Fruit fly (Drosophila melanogaster) whole organism, embryonic: Measurements from ENCODE around the gene CG10581.
A peak's percentile ranks its signal among the peaks of the same experiment; 100 is the strongest.

ENCODE experiments used
- ATbp ChIP-seq: fragments of 200-800 bp; sonication (Bioruptor generic); optimal IDR thresholded peaks from 2 replicates; lab custom pipeline; 2017; ENCODE audit warnings: missing biosample characterization, mild to moderate bottlenecking, missing genetic modification characterization, missing genetic modification reagents
- Abd-B ChIP-seq: fragments of 200-800 bp; sonication (Bioruptor generic); optimal IDR thresholded peaks from 2 replicates; lab custom pipeline; 2018; ENCODE audit warnings: missing biosample characterization, mild to moderate bottlenecking, missing genetic modification characterization, moderate library complexity
- Asciz ChIP-seq: fragments of 200-800 bp; sonication (Bioruptor generic); optimal IDR thresholded peaks from 2 replicates; lab custom pipeline; 2017; ENCODE audit warnings: missing biosample characterization, mild to moderate bottlenecking, missing genetic modification characterization, missing genetic modification reagents
- Awh ChIP-seq: fragments of 200-800 bp; sonication (Bioruptor generic); IDR thresholded peaks from 2 replicates; pipeline ENCODE4, ENCODE4 v1.3.6; 2022; ENCODE audit warnings: missing biosample characterization, missing genetic modification characterization
- BEAF-32 ChIP-seq: fragments of 200-800 bp; sonication (Bioruptor generic); optimal IDR thresholded peaks from 3 replicates; lab custom pipeline; 2017; ENCODE audit warnings: missing biosample characterization, missing genetic modification characterization, mild to moderate bottlenecking, moderate library complexity, missing genetic modification reagents
- CG10366 ChIP-seq: fragments of 200-800 bp; sonication (Bioruptor generic); IDR thresholded peaks from 2 replicates; pipeline ENCODE4 v1.3.6; 2022; ENCODE audit warnings: missing biosample characterization, missing genetic modification characterization
- CG10654 ChIP-seq: fragments of 200-800 bp; sonication (Bioruptor generic); optimal IDR thresholded peaks from 2 replicates; lab custom pipeline; 2016; ENCODE audit warnings: missing biosample characterization, missing genetic modification characterization
- CG11398 ChIP-seq: fragments of 200-800 bp; sonication (Bioruptor generic); optimal IDR thresholded peaks from 2 replicates; lab custom pipeline; 2016; ENCODE audit warnings: missing biosample characterization, missing genetic modification characterization
- CG2129 ChIP-seq: fragments of 200-800 bp; sonication (Bioruptor generic); IDR thresholded peaks from 2 replicates; pipeline ENCODE4 v1.3.6; 2022; ENCODE audit warnings: missing biosample characterization, missing genetic modification characterization; ENCODE audit not compliant: partially characterized antibody
- CG30020 ChIP-seq: fragments of 200-800 bp; optimal IDR thresholded peaks from 2 replicates; lab custom pipeline; 2019; ENCODE audit warnings: missing biosample characterization, mild to moderate bottlenecking, missing genetic modification characterization, moderate library complexity
- CG3838 ChIP-seq: fragments of 200-800 bp; sonication (Bioruptor generic); optimal IDR thresholded peaks from 3 replicates; lab custom pipeline; 2016; ENCODE audit warnings: missing biosample characterization, missing genetic modification characterization
- CG4282 ChIP-seq: fragments of 200-800 bp; sonication (Bioruptor generic); optimal IDR thresholded peaks from 2 replicates; lab custom pipeline; 2016; ENCODE audit warnings: missing biosample characterization, missing genetic modification characterization
- CG5245 ChIP-seq: fragments of 200-800 bp; sonication (Bioruptor generic); optimal IDR thresholded peaks from 3 replicates; lab custom pipeline; 2016; ENCODE audit warnings: missing biosample characterization, missing genetic modification characterization
- CG6689 ChIP-seq: fragments of 200-800 bp; sonication (Bioruptor generic); IDR thresholded peaks from 2 replicates; pipeline ENCODE4 v1.3.6; 2022; ENCODE audit warnings: missing biosample characterization, missing genetic modification characterization
- CG7271 ChIP-seq: fragments of 200-800 bp; sonication (Bioruptor generic); optimal IDR thresholded peaks from 2 replicates; lab custom pipeline; 2018; ENCODE audit warnings: missing biosample characterization, mild to moderate bottlenecking, missing genetic modification characterization, moderate library complexity
- CG8388 ChIP-seq: fragments of 200-800 bp; sonication (Bioruptor generic); optimal IDR thresholded peaks from 2 replicates; lab custom pipeline; 2019; ENCODE audit warnings: missing biosample characterization, mild to moderate bottlenecking, missing genetic modification characterization, moderate library complexity
- CG9437 ChIP-seq: fragments of 200-800 bp; sonication (Bioruptor generic); optimal IDR thresholded peaks from 2 replicates; lab custom pipeline; 2018; ENCODE audit warnings: missing biosample characterization, mild to moderate bottlenecking, missing genetic modification characterization
- CG9876 ChIP-seq: fragments of 200-800 bp; sonication (Bioruptor generic); optimal IDR thresholded peaks from 2 replicates; lab custom pipeline; 2016; ENCODE audit warnings: missing biosample characterization, missing genetic modification characterization
- CkIIα-i1 ChIP-seq: fragments of 200-800 bp; sonication (Bioruptor generic); IDR thresholded peaks from 2 replicates; pipeline ENCODE4 v1.3.6; 2022; ENCODE audit warnings: missing biosample characterization, missing genetic modification characterization
- Dek ChIP-seq: fragments of 200-800 bp; sonication (Bioruptor generic); optimal IDR thresholded peaks from 3 replicates; lab custom pipeline; 2019; ENCODE audit warnings: missing biosample characterization, mild to moderate bottlenecking, missing genetic modification characterization, moderate library complexity
- Eip74EF ChIP-seq, 2 experiments: fragments of 200-800 bp in 1 of 2; fragments of >200 bp in 1 of 2; sonication (Bioruptor generic) in 1 of 2; optimal IDR thresholded peaks; 2 replicates each; lab custom pipeline; 2017 to 2019; ENCODE audit warnings: missing biosample characterization in 2 of 2, missing genetic modification characterization in 2 of 2, mild to moderate bottlenecking in 1 of 2, moderate library complexity in 1 of 2
- Fer3 ChIP-seq: fragments of 200-800 bp; sonication (Bioruptor generic); optimal IDR thresholded peaks from 2 replicates; lab custom pipeline; 2018; ENCODE audit warnings: missing biosample characterization, mild to moderate bottlenecking, missing genetic modification characterization, moderate library complexity
- GATAe ChIP-seq: fragments of 200-800 bp; sonication (Bioruptor generic); conservative IDR thresholded peaks from 2 replicates; pipeline ENCODE4 v1.3.6; 2022; ENCODE audit warnings: missing biosample characterization, missing genetic modification characterization
- Jarid2 ChIP-seq: fragments of 200-800 bp; sonication (Bioruptor generic); optimal IDR thresholded peaks from 3 replicates; lab custom pipeline; 2017; ENCODE audit warnings: mild to moderate bottlenecking, missing biosample characterization, missing genetic modification reagents, missing genetic modification characterization
- PHDP ChIP-seq: fragments of 200-800 bp; sonication (Bioruptor generic); optimal IDR thresholded peaks from 3 replicates; lab custom pipeline; 2018; ENCODE audit warnings: missing biosample characterization, mild to moderate bottlenecking, missing genetic modification characterization, moderate library complexity
- Scr ChIP-seq: fragments of 200-800 bp; sonication (Bioruptor generic); IDR thresholded peaks from 2 replicates; pipeline ENCODE4 v1.3.6; 2022; ENCODE audit warnings: missing biosample characterization, missing genetic modification characterization; ENCODE audit not compliant: partially characterized antibody
- Sox102F ChIP-seq: fragments of 200-800 bp; sonication (Bioruptor generic); optimal IDR thresholded peaks from 2 replicates; lab custom pipeline; 2018; ENCODE audit warnings: missing biosample characterization, mild to moderate bottlenecking, missing genetic modification characterization, moderate library complexity
- al ChIP-seq: fragments of 200-800 bp; sonication (Bioruptor generic); IDR thresholded peaks from 2 replicates; pipeline ENCODE4 v1.3.6; 2022; ENCODE audit warnings: missing biosample characterization, missing genetic modification characterization
- amos ChIP-seq: fragments of 200-800 bp; sonication (Bioruptor generic); IDR thresholded peaks from 2 replicates; pipeline ENCODE4 v1.3.6; 2022; ENCODE audit warnings: missing biosample characterization, missing genetic modification characterization; ENCODE audit not compliant: partially characterized antibody
- az2 ChIP-seq: fragments of 200-800 bp; sonication (Bioruptor generic); optimal IDR thresholded peaks from 3 replicates; lab custom pipeline; 2016; ENCODE audit warnings: missing biosample characterization, missing genetic modification characterization
- bbx ChIP-seq: fragments of 200-800 bp; sonication (Bioruptor generic); IDR thresholded peaks from 2 replicates; pipeline ENCODE4 v1.3.6; 2022; ENCODE audit warnings: missing biosample characterization, missing genetic modification characterization; ENCODE audit not compliant: partially characterized antibody
- chm ChIP-seq: fragments of 200-800 bp; sonication (Bioruptor generic); IDR thresholded peaks from 2 replicates; pipeline ENCODE4 v1.3.6; 2022; ENCODE audit warnings: missing biosample characterization, missing genetic modification characterization
- crc ChIP-seq: fragments of 200-800 bp; sonication (Bioruptor generic); optimal IDR thresholded peaks from 2 replicates; lab custom pipeline; 2016; ENCODE audit warnings: missing biosample characterization, missing genetic modification characterization
- en ChIP-seq: fragments of 200-800 bp; sonication (Bioruptor generic); optimal IDR thresholded peaks from 2 replicates; lab custom pipeline; 2016; ENCODE audit warnings: missing biosample characterization, missing genetic modification characterization
- fru ChIP-seq: fragments of >200 bp; optimal IDR thresholded peaks from 2 replicates; lab custom pipeline; 2017
- gro ChIP-seq: fragments of 200-800 bp; sonication (Bioruptor generic); optimal IDR thresholded peaks from 2 replicates; lab custom pipeline; 2016; ENCODE audit warnings: missing biosample characterization, missing genetic modification characterization
- hbn ChIP-seq: fragments of 200-800 bp; sonication (Bioruptor generic); IDR thresholded peaks from 2 replicates; pipeline ENCODE4 v1.3.6; 2022; ENCODE audit warnings: missing biosample characterization, missing genetic modification characterization; ENCODE audit not compliant: partially characterized antibody
- her ChIP-seq: fragments of 200-800 bp; sonication (Bioruptor generic); optimal IDR thresholded peaks from 2 replicates; lab custom pipeline; 2016; ENCODE audit warnings: missing biosample characterization, missing genetic modification characterization
- knrl ChIP-seq: fragments of 200-800 bp; sonication (Bioruptor generic); IDR thresholded peaks from 3 replicates; pipeline ENCODE4 v1.3.6; 2022; ENCODE audit warnings: missing biosample characterization, missing genetic modification characterization; ENCODE audit not compliant: partially characterized antibody
- nerfin-1 ChIP-seq: fragments of 200-800 bp; sonication (Bioruptor generic); optimal IDR thresholded peaks from 3 replicates; lab custom pipeline; 2019; ENCODE audit warnings: missing biosample characterization, mild to moderate bottlenecking, missing genetic modification characterization, moderate library complexity
- org-1 ChIP-seq: fragments of 200-800 bp; sonication (Bioruptor generic); optimal IDR thresholded peaks from 2 replicates; lab custom pipeline; 2017; ENCODE audit warnings: missing biosample characterization, missing genetic modification characterization
- pfk ChIP-seq: fragments of 200-800 bp; sonication (Bioruptor generic); optimal IDR thresholded peaks from 2 replicates; lab custom pipeline; 2018; ENCODE audit warnings: missing biosample characterization, mild to moderate bottlenecking, missing genetic modification characterization, moderate library complexity
- sim ChIP-seq: fragments of 200-800 bp; sonication (Bioruptor generic); IDR thresholded peaks from 2 replicates; pipeline ENCODE4 v1.3.6; 2022; ENCODE audit warnings: missing biosample characterization, missing genetic modification characterization
- sisA ChIP-seq: fragments of 200-800 bp; sonication (Bioruptor generic); IDR thresholded peaks from 2 replicates; pipeline ENCODE4 v1.3.6; 2022; ENCODE audit warnings: missing biosample characterization, missing genetic modification characterization
- sob ChIP-seq: fragments of 200-800 bp; sonication (Bioruptor generic); IDR thresholded peaks from 2 replicates; pipeline ENCODE4 v1.3.6; 2022; ENCODE audit warnings: missing biosample characterization, missing genetic modification characterization
- sug ChIP-seq: fragments of 200-800 bp; optimal IDR thresholded peaks from 2 replicates; lab custom pipeline; 2019; ENCODE audit warnings: missing biosample characterization, mild to moderate bottlenecking, missing genetic modification characterization, moderate library complexity
- tll ChIP-seq, 2 experiments: fragments of 200-800 bp in 1 of 2; fragments of >200 bp in 1 of 2; sonication (Bioruptor generic) in 1 of 2; optimal IDR thresholded peaks; 2 replicates each; lab custom pipeline; 2017 to 2019; ENCODE audit warnings: missing biosample characterization in 2 of 2, missing genetic modification characterization in 2 of 2, mild to moderate bottlenecking in 1 of 2, moderate library complexity in 1 of 2
- ttk ChIP-seq: fragments of 200-800 bp; sonication (Bioruptor generic); IDR thresholded peaks from 2 replicates; pipeline ENCODE4 v2.1.2; 2022; ENCODE audit warnings: missing biosample characterization, missing genetic modification characterization
- unpg ChIP-seq: fragments of 200-800 bp; sonication (Bioruptor generic); optimal IDR thresholded peaks from 3 replicates; lab custom pipeline; 2018; ENCODE audit warnings: missing biosample characterization, mild to moderate bottlenecking, missing genetic modification characterization, moderate library complexity

Gene CG10581

DNA sequence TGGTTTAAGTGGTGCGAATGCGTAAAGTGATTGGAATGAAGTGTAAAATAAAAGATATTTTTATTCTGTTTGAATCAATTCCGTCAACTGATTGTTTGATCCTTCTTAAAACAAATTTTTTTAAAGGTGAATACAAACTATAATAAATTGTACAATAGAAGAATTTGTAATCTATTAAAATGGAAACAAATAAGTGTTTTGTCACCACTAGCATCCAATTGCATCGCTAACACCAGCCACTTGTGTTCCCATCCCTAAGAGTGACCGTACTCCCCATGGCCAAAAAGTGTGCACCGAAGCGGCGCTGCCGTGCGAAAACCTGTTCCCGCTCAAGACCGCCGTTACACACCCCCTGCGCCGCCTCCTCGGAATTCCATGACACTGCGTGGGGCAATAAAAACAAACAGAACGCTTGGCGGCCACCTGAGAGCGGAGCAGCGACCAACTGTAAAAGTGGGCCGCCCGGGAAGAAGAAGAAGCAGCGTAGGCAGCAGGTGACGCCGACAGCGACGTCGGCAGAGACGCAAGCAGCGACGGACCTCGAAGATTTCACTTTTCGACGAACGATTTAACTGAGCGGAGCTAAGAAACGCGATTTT is 6.2 kb downstream of the CG10581 start, which contains the start of gene Pdss2 (continued):
- TF ChIP-seq Awh (GFP tag; lab: Robert Waterston, UW) (peak; percentile 66; the same call in 1 of the 2 replicates), CG7271 (tag; lab: Kevin White, UChicago) (no peak), sisA (GFP tag; lab: Robert Waterston, UW) (peak; percentile 80), en (GFP tag; lab: Kevin White, UChicago) (no peak), CG11398 (GFP tag; lab: Kevin White, UChicago) (peak; percentile 32), crc (GFP tag; lab: Kevin White, UChicago) (no peak), ttk (GFP tag; lab: Robert Waterston, UW) (peak; percentile 71), CG9437 (peak; percentile 47), CG3838 (GFP tag; lab: Kevin White, UChicago) (peak; percentile 25), CG10366 (GFP tag; lab: Robert Waterston, UW) (peak; percentile 80), CG6689 (GFP tag; lab: Robert Waterston, UW) (peak; percentile 70), az2 (GFP tag; lab: Kevin White, UChicago) (peak; percentile 75), her (GFP tag; lab: Kevin White, UChicago) (peak; percentile 52), CkIIα-i1 (GFP tag; lab: Robert Waterston, UW) (no peak), sug (tag; lab: Kevin White, UChicago) (peak; percentile 91), hbn (GFP tag; lab: Robert Waterston, UW) (peak; percentile 63; the same call in 1 of the 2 replicates), Sox102F (GFP tag; lab: Kevin White, UChicago) (peak; percentile 67), unpg (GFP tag; lab: Kevin White, UChicago) (peak; percentile 59), CG4282 (GFP tag; lab: Kevin White, UChicago) (peak; percentile 52), CG8388 (GFP tag; lab: Kevin White, UChicago) (peak; percentile 44), amos (GFP tag; lab: Robert Waterston, UW) (peak; percentile 76), Dek (peak; percentile 54), ATbp (GFP tag; lab: Kevin White, UChicago) (peak; percentile 16), org-1 (GFP tag; lab: Kevin White, UChicago) (peak; percentile 11), gro (GFP tag; lab: Kevin White, UChicago) (peak; percentile 72), sim (GFP tag; lab: Robert Waterston, UW) (0 out of 2 replicates have a peak, but pooled peaks have one; percentile 49), Abd-B (GFP tag; lab: Kevin White, UChicago) (peak; percentile 73), al (GFP tag; lab: Robert Waterston, UW) (peak; percentile 79), Fer3 (tag; lab: Kevin White, UChicago) (peak; percentile 73), Eip74EF (GFP tag; optimal IDR thresholded peaks at IDR 0.05; lab: Kevin White, UChicago) (peak in 1 of 2 experiments; percentile 47), chm (GFP tag; lab: Robert Waterston, UW) (peak; percentile 66), CG10654 (GFP tag; lab: Kevin White, UChicago) (peak; percentile 76), CG9876 (GFP tag; lab: Kevin White, UChicago) (peak; percentile 61), Jarid2 (GFP tag; lab: Kevin White, UChicago) (no peak), Asciz (peak; percentile 42), fru (lab: Kevin White, UChicago) (no peak), CG5245 (GFP tag; lab: Kevin White, UChicago) (peak; percentile 39), BEAF-32 (peak; percentile 83), nerfin-1 (tag; lab: Kevin White, UChicago) (peak; percentile 94), GATAe (GFP tag; lab: Robert Waterston, UW) (no peak), pfk (no peak), CG2129 (0 out of 2 replicates have a peak, but pooled peaks have one; percentile 39), tll (GFP tag; optimal IDR thresholded peaks at IDR 0.05; lab: Kevin White, UChicago) (no peak), bbx (GFP tag; lab: Robert Waterston, UW) (no peak; the same call in none of the 2 replicates), knrl (GFP tag; lab: Robert Waterston, UW) (peak; percentile 73), CG30020 (tag; lab: Kevin White, UChicago) (peak; percentile 63), Scr (GFP tag; lab: Robert Waterston, UW) (peak; percentile 74), PHDP (peak; percentile 46), sob (GFP tag; lab: Robert Waterston, UW) (peak; percentile 84)
